Worm (Caenorhabditis elegans): ENCODE data around the gene ehn-3.

ce11 chrIV:5382609-5383008 lies 36.4 kb downstream of the ehn-3 start, which contains the start of gene F41H10.1:
- TF ChIP-seq ces-1 (GFP tag; optimal IDR thresholded peaks at IDR 0.05) (no peak), nhr-237 (tag; optimal IDR thresholded peaks at IDR 0.05) (no peak), nhr-12 (tag; optimal IDR thresholded peaks at IDR 0.05) (no peak), ztf-11 (tag; optimal IDR thresholded peaks at IDR 0.05) (no peak), ceh-43 (GFP tag; optimal IDR thresholded peaks at IDR 0.05) (no peak), blmp-1 (tag; optimal IDR thresholded peaks at IDR 0.05) (no peak), cnd-1 (tag; optimal IDR thresholded peaks at IDR 0.05) (no peak), nhr-76 (tag; optimal IDR thresholded peaks at IDR 0.05) (no peak), flh-1 (GFP tag; optimal IDR thresholded peaks at IDR 0.05) (no peak), snpc-4 (tag; optimal IDR thresholded peaks at IDR 0.05) (no peak), mep-1 (tag; optimal IDR thresholded peaks at IDR 0.05) (no peak), nhr-2 (tag; optimal IDR thresholded peaks at IDR 0.05) (no peak), hlh-1 (tag; optimal IDR thresholded peaks at IDR 0.05) (no peak), ham-2 (GFP tag; optimal IDR thresholded peaks at IDR 0.05) (no peak)
